Worm (Caenorhabditis elegans): ENCODE measurements around the gene mam-7.

DNA sequence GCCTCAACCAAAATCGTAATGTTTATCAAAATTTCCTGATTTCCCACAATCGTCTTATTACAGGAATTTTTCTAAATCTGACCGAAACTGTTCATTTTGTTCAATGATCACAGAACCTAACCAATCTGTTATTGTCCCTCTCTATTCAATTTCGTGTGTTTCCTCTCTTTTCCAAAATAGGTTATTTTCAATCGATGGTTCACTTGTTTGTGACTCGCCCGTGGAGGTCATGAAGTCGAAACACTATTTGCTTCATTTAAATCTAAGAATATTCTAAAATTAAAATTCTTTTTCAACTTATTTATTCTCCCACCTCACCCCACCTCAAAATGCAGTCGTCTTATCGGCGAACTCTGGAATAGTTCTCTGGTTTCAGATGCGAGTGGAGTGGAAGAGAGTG, 42.1 kb upstream of the mam-7 start:
- TF ChIP-seq T22C8.4 (GFP tag; IDR thresholded peaks at IDR 0.05) (no peak), cog-1 (tag; optimal IDR thresholded peaks at IDR 0.05) (no peak), ztf-23 (GFP tag; IDR thresholded peaks at IDR 0.05) (no peak)

Measured in whole organism, midembryonic.